Worm (Caenorhabditis elegans): Measurements from ENCODE around the gene srw-14.

ce11 chrV:15259904-15260303 is 34.2 kb downstream of the srw-14 start, which contains the start of gene M01B2.8:
- TF ChIP-seq nhr-76 (tag; optimal IDR thresholded peaks at IDR 0.05): no peak
- no peak for TF ChIP-seq fos-1 (tag; optimal IDR thresholded peaks at IDR 0.05)
- TF ChIP-seq nhr-28 (tag; optimal IDR thresholded peaks at IDR 0.05): no peak
- TF ChIP-seq ZK546.5 (tag; optimal IDR thresholded peaks at IDR 0.05): no peak
- no peak for TF ChIP-seq lsy-2 (tag; optimal IDR thresholded peaks at IDR 0.05)
- TF ChIP-seq mep-1 (tag; optimal IDR thresholded peaks at IDR 0.05): no peak
- no peak for TF ChIP-seq ces-1 (GFP tag; optimal IDR thresholded peaks at IDR 0.05)
- no peak for TF ChIP-seq ceh-82 (tag; optimal IDR thresholded peaks at IDR 0.05)
- TF ChIP-seq mdl-1 (tag; optimal IDR thresholded peaks at IDR 0.05): no peak
- no peak for TF ChIP-seq R02D3.7 (tag; optimal IDR thresholded peaks at IDR 0.05)
